Worm (Caenorhabditis elegans): ENCODE data around the gene T02D1.8.

DNA sequence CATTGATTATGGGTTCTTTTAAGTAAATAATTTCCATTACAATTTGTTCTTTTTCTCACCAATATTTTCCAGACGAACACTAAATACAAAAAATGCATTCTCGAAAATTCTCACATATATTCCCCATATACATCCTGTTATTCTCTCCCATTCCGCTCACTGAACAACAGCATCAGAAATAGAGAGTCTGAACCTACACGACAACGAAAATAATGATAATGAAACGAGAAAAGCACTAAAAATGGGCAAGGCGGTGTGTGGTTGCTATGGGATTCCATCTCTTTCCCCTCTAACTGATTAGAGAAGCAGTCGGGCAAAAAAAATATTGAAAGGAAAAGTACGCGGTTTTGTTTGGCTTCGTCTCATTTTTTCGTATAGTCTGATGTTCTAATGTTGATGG, 4.2 kb downstream of the T02D1.8 start, which contains the start of gene C30H6.12:
- no peak for TF ChIP-seq ceh-31 (tag; optimal IDR thresholded peaks at IDR 0.05)
- TF ChIP-seq elt-2 (tag; optimal IDR thresholded peaks at IDR 0.05): no peak
- no peak for TF ChIP-seq pha-4 (tag; optimal IDR thresholded peaks at IDR 0.05)
- no peak for TF ChIP-seq ceh-34 (tag; optimal IDR thresholded peaks at IDR 0.05)
- TF ChIP-seq pqm-1 (tag; optimal IDR thresholded peaks at IDR 0.05): no peak
- no peak for TF ChIP-seq ceh-24 (tag; optimal IDR thresholded peaks at IDR 0.05)
- TF ChIP-seq rnt-1 (tag; optimal IDR thresholded peaks at IDR 0.05): no peak
- no peak for TF ChIP-seq unc-42 (tag; optimal IDR thresholded peaks at IDR 0.05)
- TF ChIP-seq hlh-15 (tag; optimal IDR thresholded peaks at IDR 0.05): no peak

Measured in whole organism, late embryonic.